Fruit fly (Drosophila melanogaster) S2 (cell line): ENCODE results near the gene CG16758.

ENCODE experiments used
- CG8478 ChIP-seq: fragments of >200 bp; optimal IDR thresholded peaks from 2 replicates; lab custom pipeline; 2018
- CTCF ChIP-seq, 2 experiments: fragments of >200 bp; optimal IDR thresholded peaks; 2 replicates each; lab custom pipeline; 2018

Gene CG16758

DNA sequence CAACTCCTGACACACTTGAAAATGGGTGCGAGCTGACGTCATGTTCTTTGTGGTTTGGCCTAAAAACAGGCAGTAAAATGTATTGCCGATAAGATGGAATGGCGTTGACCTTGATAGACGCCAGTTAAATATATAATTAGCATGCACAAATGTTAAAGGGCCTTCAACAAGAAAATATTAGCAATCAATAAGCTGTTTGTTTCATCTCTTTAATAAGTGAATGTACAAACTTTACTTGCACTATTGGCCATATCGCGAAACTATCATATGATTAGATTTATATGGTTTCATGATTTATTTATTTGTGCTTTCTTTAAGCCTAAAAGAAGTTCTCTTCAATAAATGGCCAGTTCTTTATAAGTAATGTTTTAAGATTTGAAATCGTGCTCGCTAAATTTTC lies 41.4 kb downstream of the CG16758 start:
- no peak for TF ChIP-seq CTCF (optimal IDR thresholded peaks at IDR 0.05; lab: Kevin White, UChicago)
- no peak for TF ChIP-seq CG8478 (lab: Kevin White, UChicago)

DNA sequence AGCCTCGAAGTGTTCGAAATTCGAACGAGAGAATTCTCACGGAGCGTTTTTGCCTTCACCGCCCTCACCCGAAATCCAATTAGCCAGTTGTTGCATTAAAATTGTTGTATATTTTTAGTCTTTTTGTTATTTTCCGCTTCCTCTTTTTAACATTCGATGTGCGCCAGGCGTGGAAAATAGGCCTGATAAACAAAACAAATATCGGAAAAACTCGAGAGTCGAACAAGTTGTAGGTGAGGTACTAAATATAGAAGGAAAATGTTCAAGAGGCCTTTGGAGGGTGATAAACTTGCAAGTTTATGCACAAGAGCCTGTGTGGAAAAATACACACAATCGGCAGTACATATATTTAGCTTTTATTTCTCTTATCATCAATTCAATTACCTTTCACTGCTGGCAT lies 44.6 kb downstream of the CG16758 start:
- no peak for TF ChIP-seq CTCF (optimal IDR thresholded peaks at IDR 0.05; lab: Kevin White, UChicago)
- no peak for TF ChIP-seq CG8478 (lab: Kevin White, UChicago)

dm6 chr3L:2457557-2458240 lies 45.7 kb downstream of the CG16758 start:
- no peak for TF ChIP-seq CTCF (optimal IDR thresholded peaks at IDR 0.05; lab: Kevin White, UChicago)
- TF ChIP-seq CG8478 (lab: Kevin White, UChicago), result no peak

dm6 chr3L:2456868-2457267 lies 46.5 kb downstream of the CG16758 start:
- no peak for TF ChIP-seq CTCF (optimal IDR thresholded peaks at IDR 0.05; lab: Kevin White, UChicago)
- TF ChIP-seq CG8478 (lab: Kevin White, UChicago), result no peak
